Worm (Caenorhabditis elegans): ENCODE results near the gene mcm-6.
A peak's percentile ranks its signal among the peaks of the same experiment; 100 is the strongest.

Gene mcm-6

DNA sequence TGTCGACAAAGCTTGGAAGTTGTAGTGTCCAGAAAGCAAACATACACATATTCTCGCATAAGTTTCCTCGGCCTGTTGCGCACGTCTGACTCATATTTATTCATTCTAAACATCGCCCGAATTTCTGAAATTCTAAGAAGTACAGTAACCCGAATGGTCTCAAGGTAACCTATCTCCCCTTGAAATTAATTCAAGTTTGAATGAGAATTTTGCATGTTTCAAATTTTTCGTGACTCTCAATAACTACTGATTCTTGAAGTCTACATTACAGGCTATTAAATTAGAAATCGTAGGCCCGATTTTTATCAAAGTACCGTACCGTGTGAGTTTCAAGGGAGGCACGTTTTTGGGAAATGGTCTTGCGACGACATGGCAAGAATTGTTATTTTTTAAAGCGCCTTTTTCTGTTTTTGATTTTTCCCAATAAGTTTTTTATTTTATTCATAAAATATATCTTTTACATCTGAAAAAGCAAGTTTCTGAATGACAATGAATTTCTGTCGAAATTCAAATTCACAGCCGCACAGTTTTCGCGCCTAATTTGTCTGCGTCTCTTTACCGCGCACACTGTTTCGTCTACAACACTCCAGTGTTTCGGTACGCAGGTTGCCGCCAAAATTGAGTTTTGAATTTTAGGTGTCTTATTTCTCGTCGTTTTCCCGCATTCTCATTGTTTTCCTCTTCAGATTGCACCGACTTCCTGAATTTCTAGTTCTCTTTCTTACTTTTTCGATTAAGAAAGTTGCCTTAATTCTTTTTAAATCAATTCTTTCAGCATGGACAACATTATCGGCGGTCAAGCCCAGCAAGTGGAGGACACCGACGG, at the start of gene mcm-6, which contains the start of gene R10E11.9:
TSS of gene mcm-6 (plus strand) at position 776 of the 826 bp plus-strand sequence.
TSS of gene R10E11.9 (minus strand) at position 51 of the 826 bp plus-strand sequence.
- TF ChIP-seq drap-1 (GFP tag; optimal IDR thresholded peaks at IDR 0.05) (no peak), pha-4 (tag; optimal IDR thresholded peaks at IDR 0.05) (peak; percentile 11)

DNA sequence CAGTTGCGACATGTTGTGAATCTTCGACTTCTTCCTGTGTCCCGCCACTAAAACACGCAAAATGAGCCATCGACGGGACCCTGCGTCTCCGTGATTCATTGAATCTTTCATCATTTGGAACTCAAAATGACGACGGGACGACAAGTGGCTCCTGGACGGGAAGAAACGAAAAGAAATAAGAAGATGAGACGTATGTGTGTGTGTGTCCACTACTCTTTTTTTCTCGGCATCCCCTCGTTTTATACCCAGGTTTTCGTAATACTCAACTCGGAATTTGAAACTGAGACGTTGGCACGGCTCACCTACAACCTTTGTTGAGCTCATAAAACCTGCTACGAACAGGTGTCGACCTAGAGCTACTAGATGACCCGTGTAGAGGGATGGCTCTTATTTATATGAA, 49.6 kb upstream of the mcm-6 start:
- no peak for TF ChIP-seq lin-13 (tag; optimal IDR thresholded peaks at IDR 0.05)
- TF ChIP-seq unc-62 (GFP tag; optimal IDR thresholded peaks at IDR 0.05) = peak; percentile 68
- TF ChIP-seq unc-39 (tag; optimal IDR thresholded peaks at IDR 0.05) = no peak
- peak; percentile 67 for TF ChIP-seq unc-120 (tag; optimal IDR thresholded peaks at IDR 0.05; ENCODE audit: poor library complexity, severe bottlenecking)
- TF ChIP-seq hlh-1 (tag; optimal IDR thresholded peaks at IDR 0.05) = peak; percentile 51
- no peak for TF ChIP-seq snpc-4 (tag; optimal IDR thresholded peaks at IDR 0.05)

DNA sequence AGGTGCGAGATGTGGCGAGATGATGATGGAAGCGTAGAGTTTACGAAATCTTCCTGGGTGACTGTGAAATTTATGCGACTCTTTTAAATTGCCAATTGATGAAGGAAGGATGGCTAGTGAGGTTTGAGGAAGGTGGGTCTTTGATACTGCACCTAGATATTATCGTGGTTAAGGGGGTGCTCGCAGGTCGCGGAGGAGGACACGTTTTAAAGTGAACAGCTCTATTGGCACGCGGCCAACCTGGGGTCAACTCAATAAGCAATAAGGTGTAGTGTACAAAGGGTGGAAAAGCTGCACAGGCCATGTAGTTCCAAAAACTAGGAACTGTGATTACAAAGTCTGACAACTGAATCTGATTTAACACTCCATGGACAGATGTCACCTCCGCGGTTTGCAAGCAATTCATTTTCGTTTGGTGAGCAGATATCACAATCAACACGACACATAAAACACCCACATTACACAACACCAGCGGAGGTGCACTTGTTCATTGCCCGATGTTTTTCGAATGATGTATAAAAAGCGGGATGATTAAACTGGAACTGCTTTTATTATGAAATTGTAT, 48.8 kb upstream of the mcm-6 start:
- TF ChIP-seq lsy-2 (tag; optimal IDR thresholded peaks at IDR 0.05) = no peak
- no peak for TF ChIP-seq nhr-237 (tag; optimal IDR thresholded peaks at IDR 0.05)
- TF ChIP-seq M03D4.4 (tag; optimal IDR thresholded peaks at IDR 0.05) = no peak
- peak; percentile 20 for TF ChIP-seq unc-62 (GFP tag; optimal IDR thresholded peaks at IDR 0.05)
- TF ChIP-seq mep-1 (tag; optimal IDR thresholded peaks at IDR 0.05) = no peak
- TF ChIP-seq drap-1 (GFP tag; optimal IDR thresholded peaks at IDR 0.05) = no peak
- TF ChIP-seq nhr-76 (tag; optimal IDR thresholded peaks at IDR 0.05) = no peak

DNA sequence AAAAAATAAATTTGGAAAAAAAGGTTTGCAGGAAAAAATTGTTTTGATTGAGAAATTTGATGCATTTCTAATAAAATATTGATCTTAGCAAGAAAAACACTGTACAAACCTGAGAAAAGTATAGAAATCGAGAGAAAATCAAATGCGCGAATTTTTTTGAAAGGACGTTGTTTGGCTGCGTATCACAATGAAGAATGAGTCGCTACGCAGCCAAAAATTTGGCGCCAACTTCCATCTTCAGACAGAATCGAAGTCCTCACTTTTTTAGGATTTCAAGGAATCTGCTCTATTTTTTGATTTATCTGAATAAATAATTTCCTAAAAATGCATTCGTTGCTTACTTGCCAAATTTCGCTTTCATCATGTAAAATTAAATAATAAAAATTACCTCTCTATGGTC, 47.5 kb upstream of the mcm-6 start:
- TF ChIP-seq nhr-12 (tag; optimal IDR thresholded peaks at IDR 0.05) = no peak
- no peak for TF ChIP-seq mab-5 (tag; optimal IDR thresholded peaks at IDR 0.05)
- TF ChIP-seq pha-4 (tag; optimal IDR thresholded peaks at IDR 0.05) = no peak
- no peak for TF ChIP-seq lin-32 (GFP tag; optimal IDR thresholded peaks at IDR 0.05)
- TF ChIP-seq ceh-43 (GFP tag; optimal IDR thresholded peaks at IDR 0.05) = no peak
- TF ChIP-seq cnd-1 (tag; optimal IDR thresholded peaks at IDR 0.05) = no peak
- no peak for TF ChIP-seq M03D4.4 (tag; optimal IDR thresholded peaks at IDR 0.05)
- TF ChIP-seq bed-3 (GFP tag; optimal IDR thresholded peaks at IDR 0.05) = no peak
- no peak for TF ChIP-seq hlh-1 (tag; optimal IDR thresholded peaks at IDR 0.05)
- TF ChIP-seq lin-13 (tag; optimal IDR thresholded peaks at IDR 0.05) = no peak
- TF ChIP-seq sptf-1 (tag; optimal IDR thresholded peaks at IDR 0.05) = no peak
- no peak for TF ChIP-seq flh-1 (GFP tag; optimal IDR thresholded peaks at IDR 0.05)
- no peak for TF ChIP-seq snpc-4 (tag; optimal IDR thresholded peaks at IDR 0.05)
- no peak for TF ChIP-seq nhr-2 (tag; optimal IDR thresholded peaks at IDR 0.05)
- TF ChIP-seq ces-1 (GFP tag; optimal IDR thresholded peaks at IDR 0.05) = no peak
- TF ChIP-seq ceh-39 (tag; optimal IDR thresholded peaks at IDR 0.05) = no peak

DNA sequence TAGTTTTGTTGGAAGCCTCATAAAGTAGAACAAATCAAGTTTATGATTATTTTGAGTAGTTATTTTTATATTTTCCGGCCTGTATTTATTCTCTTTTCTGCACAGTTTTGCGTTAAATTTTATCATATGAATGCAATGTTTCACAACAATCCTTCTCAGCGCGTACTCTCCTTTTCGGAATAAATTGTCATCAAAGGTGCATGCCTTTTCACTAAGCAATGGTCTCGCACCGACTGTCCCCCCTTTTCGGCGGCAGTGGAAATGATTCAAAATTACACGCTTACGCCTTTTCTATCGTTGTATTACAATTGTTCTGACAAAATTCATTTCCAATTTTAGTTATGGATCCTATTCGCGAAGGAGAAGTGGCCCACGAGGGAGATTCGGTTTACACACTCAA, 47.0 kb upstream of the mcm-6 start, which contains the start of the genes iff-1 and cdk-1:
TSS of gene iff-1 (minus strand) at position 61 of the 400 bp plus-strand sequence.
TSS of gene cdk-1 (plus strand) at position 340 of the 400 bp plus-strand sequence.
- peak; percentile 63 for TF ChIP-seq mep-1 (tag; optimal IDR thresholded peaks at IDR 0.05)
- no peak for TF ChIP-seq hlh-1 (tag; optimal IDR thresholded peaks at IDR 0.05)
- peak; percentile 21 for TF ChIP-seq nhr-237 (tag; optimal IDR thresholded peaks at IDR 0.05)
- TF ChIP-seq unc-62 (GFP tag; optimal IDR thresholded peaks at IDR 0.05) = no peak
- TF ChIP-seq unc-120 (tag; optimal IDR thresholded peaks at IDR 0.05; ENCODE audit: poor library complexity, severe bottlenecking) = peak; percentile 49
- peak; percentile 41 for TF ChIP-seq ces-1 (GFP tag; optimal IDR thresholded peaks at IDR 0.05)
- TF ChIP-seq lsy-2 (tag; optimal IDR thresholded peaks at IDR 0.05) = peak; percentile 37
- TF ChIP-seq pha-4 (tag; optimal IDR thresholded peaks at IDR 0.05) = peak; percentile 15

DNA sequence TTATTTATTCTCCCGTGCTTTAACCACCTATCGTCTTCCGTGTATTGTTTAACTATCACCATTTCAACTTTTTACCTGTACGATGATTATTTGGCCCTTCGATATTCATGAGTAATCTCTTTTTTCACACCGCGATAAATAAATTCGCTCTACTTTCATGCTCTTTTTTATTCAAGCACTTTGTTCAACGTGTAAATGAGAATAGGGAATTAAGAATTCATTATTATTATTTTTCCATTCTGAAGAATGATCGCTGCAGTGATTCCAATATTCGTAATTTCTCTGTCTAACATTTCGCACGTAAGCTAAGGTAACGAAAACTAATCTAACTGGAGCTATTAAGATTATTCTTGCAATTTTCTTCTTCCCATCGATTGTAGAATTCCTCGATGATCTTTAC, 45.5 kb upstream of the mcm-6 start, which contains the start of gene T05G5.4:
TSS of gene T05G5.4 (plus strand) at position 241 of the 400 bp plus-strand sequence.
- TF ChIP-seq pha-4 (tag; optimal IDR thresholded peaks at IDR 0.05) (no peak), M03D4.4 (tag; optimal IDR thresholded peaks at IDR 0.05) (no peak), sem-2 (GFP tag; optimal IDR thresholded peaks at IDR 0.05) (no peak), tbx-8 (GFP tag; optimal IDR thresholded peaks at IDR 0.05) (no peak), ces-1 (GFP tag; optimal IDR thresholded peaks at IDR 0.05) (no peak), cnd-1 (tag; optimal IDR thresholded peaks at IDR 0.05) (no peak), mab-5 (tag; optimal IDR thresholded peaks at IDR 0.05) (no peak), snpc-4 (tag; optimal IDR thresholded peaks at IDR 0.05) (no peak), drap-1 (GFP tag; optimal IDR thresholded peaks at IDR 0.05) (no peak), ham-2 (GFP tag; optimal IDR thresholded peaks at IDR 0.05) (no peak), nhr-76 (tag; optimal IDR thresholded peaks at IDR 0.05) (no peak), nhr-237 (tag; optimal IDR thresholded peaks at IDR 0.05) (no peak), lin-13 (tag; optimal IDR thresholded peaks at IDR 0.05) (no peak), unc-39 (tag; optimal IDR thresholded peaks at IDR 0.05) (no peak), sptf-1 (tag; optimal IDR thresholded peaks at IDR 0.05) (no peak)
